Fruit fly (Drosophila melanogaster) whole organism, embryonic: ENCODE results near the gene CG32797.

ENCODE experiments used
- Aef1 ChIP-seq: fragments of 200-800 bp; sonication (Bioruptor generic); IDR thresholded peaks from 3 replicates; pipeline ENCODE4 v1.3.6; 2022; ENCODE audit warnings: missing biosample characterization, missing genetic modification characterization
- BEAF-32 ChIP-seq: fragments of 200-800 bp; sonication (Bioruptor generic); optimal IDR thresholded peaks from 3 replicates; lab custom pipeline; 2017; ENCODE audit warnings: missing biosample characterization, missing genetic modification characterization, mild to moderate bottlenecking, moderate library complexity, missing genetic modification reagents
- CG11093 ChIP-seq: fragments of 200-800 bp; sonication (Bioruptor generic); IDR thresholded peaks from 3 replicates; pipeline ENCODE4 v1.3.6; 2022; ENCODE audit warnings: missing biosample characterization, missing genetic modification characterization
- CG11456 ChIP-seq: fragments of 200-800 bp; sonication (Bioruptor generic); IDR thresholded peaks from 3 replicates; pipeline ENCODE4 v1.3.6; 2022; ENCODE audit warnings: missing biosample characterization, missing genetic modification characterization
- CG12071 ChIP-seq: fragments of 200-800 bp; sonication (Bioruptor generic); optimal IDR thresholded peaks from 3 replicates; lab custom pipeline; 2018; ENCODE audit warnings: missing biosample characterization, mild to moderate bottlenecking, missing genetic modification characterization
- CG12104 ChIP-seq: fragments of 200-800 bp; sonication (Bioruptor generic); optimal IDR thresholded peaks from 3 replicates; lab custom pipeline; 2016; ENCODE audit warnings: missing biosample characterization, missing genetic modification characterization
- CG12155 ChIP-seq: fragments of 200-800 bp; sonication (Bioruptor generic); optimal IDR thresholded peaks from 3 replicates; lab custom pipeline; 2016; ENCODE audit warnings: missing biosample characterization, missing genetic modification characterization
- CG12659 ChIP-seq: fragments of 200-800 bp; sonication (Bioruptor generic); optimal IDR thresholded peaks from 3 replicates; lab custom pipeline; 2017; ENCODE audit warnings: mild to moderate bottlenecking, missing biosample characterization, missing genetic modification reagents, missing genetic modification characterization
- CG13424 ChIP-seq: fragments of 200-800 bp; sonication (Bioruptor generic); optimal IDR thresholded peaks from 2 replicates; lab custom pipeline; 2019; ENCODE audit warnings: missing biosample characterization, mild to moderate bottlenecking, missing genetic modification characterization, moderate library complexity
- CG13624 ChIP-seq: fragments of 200-800 bp; sonication (Bioruptor generic); optimal IDR thresholded peaks from 2 replicates; lab custom pipeline; 2016; ENCODE audit warnings: missing biosample characterization, missing genetic modification characterization
- CG14860 ChIP-seq: fragments of 200-800 bp; sonication (Bioruptor generic); IDR thresholded peaks from 3 replicates; pipeline ENCODE4 v1.3.6; 2022; ENCODE audit warnings: missing biosample characterization, missing genetic modification characterization; ENCODE audit not compliant: partially characterized antibody
- CG1602 ChIP-seq: fragments of 200-800 bp; sonication (Bioruptor generic); optimal IDR thresholded peaks from 3 replicates; lab custom pipeline; 2016; ENCODE audit warnings: missing biosample characterization, missing genetic modification characterization
- CG17612 ChIP-seq: fragments of 200-800 bp; sonication (Bioruptor generic); IDR thresholded peaks from 2 replicates; pipeline ENCODE4 v1.3.6; 2022; ENCODE audit warnings: missing biosample characterization, missing genetic modification characterization
- CG18599 ChIP-seq: fragments of 200-800 bp; sonication (Bioruptor generic); optimal IDR thresholded peaks from 3 replicates; lab custom pipeline; 2017; ENCODE audit warnings: missing biosample characterization, missing genetic modification characterization, mild to moderate bottlenecking, moderate library complexity, missing genetic modification reagents
- CG32767 ChIP-seq: fragments of 200-800 bp; sonication (Bioruptor generic); IDR thresholded peaks from 2 replicates; pipeline ENCODE4 v1.3.6; 2022; ENCODE audit warnings: missing biosample characterization, missing genetic modification characterization
- CG32772 ChIP-seq: fragments of 200-800 bp; sonication (Bioruptor generic); IDR thresholded peaks from 2 replicates; pipeline ENCODE4 v1.3.6; 2022; ENCODE audit warnings: missing biosample characterization, missing genetic modification characterization
- CG4424 ChIP-seq: fragments of 200-800 bp; sonication (Bioruptor generic); optimal IDR thresholded peaks from 3 replicates; lab custom pipeline; 2016; ENCODE audit warnings: missing biosample characterization, missing genetic modification characterization
- CG4854 ChIP-seq: fragments of 200-800 bp; sonication (Bioruptor generic); optimal IDR thresholded peaks from 2 replicates; lab custom pipeline; 2016; ENCODE audit warnings: missing biosample characterization, missing genetic modification characterization, inconsistent platforms
- CG5180 ChIP-seq: fragments of 200-800 bp; sonication (Bioruptor generic); optimal IDR thresholded peaks from 3 replicates; lab custom pipeline; 2017; ENCODE audit warnings: missing biosample characterization, missing genetic modification characterization, mild to moderate bottlenecking, moderate library complexity, missing genetic modification reagents
- CG5953 ChIP-seq: fragments of 200-800 bp; sonication (Bioruptor generic); IDR thresholded peaks from 2 replicates; pipeline ENCODE4 v1.3.6; 2022; ENCODE audit warnings: missing biosample characterization, missing genetic modification characterization
- CG6654 ChIP-seq: fragments of 200-800 bp; sonication (Bioruptor generic); optimal IDR thresholded peaks from 2 replicates; lab custom pipeline; 2017; ENCODE audit warnings: missing biosample characterization, mild to moderate bottlenecking, missing genetic modification characterization
- CG8359 ChIP-seq: fragments of 200-800 bp; sonication (Bioruptor generic); optimal IDR thresholded peaks from 2 replicates; lab custom pipeline; 2017; ENCODE audit warnings: missing biosample characterization, mild to moderate bottlenecking, missing genetic modification characterization, borderline replicate concordance
- CG8944 ChIP-seq: fragments of 200-800 bp; sonication (Bioruptor generic); optimal IDR thresholded peaks from 3 replicates; lab custom pipeline; 2016; ENCODE audit warnings: missing biosample characterization, missing genetic modification characterization
- CG9727 ChIP-seq: fragments of 200-800 bp; sonication (Bioruptor generic); optimal IDR thresholded peaks from 3 replicates; lab custom pipeline; 2017; ENCODE audit warnings: missing biosample characterization, mild to moderate bottlenecking, missing genetic modification characterization
- Dll ChIP-seq: fragments of 200-800 bp; sonication (Bioruptor generic); IDR thresholded peaks from 4 replicates; pipeline ENCODE4 v1.3.6; 2022; ENCODE audit warnings: missing biosample characterization, missing genetic modification characterization; ENCODE audit not compliant: partially characterized antibody
- Dp ChIP-seq: fragments of 200-800 bp; sonication (Bioruptor generic); optimal IDR thresholded peaks from 2 replicates; lab custom pipeline; 2018; ENCODE audit warnings: missing biosample characterization, mild to moderate bottlenecking, missing genetic modification characterization, moderate library complexity
- Gug ChIP-seq: fragments of 200-800 bp; sonication (Bioruptor generic); IDR thresholded peaks from 4 replicates; pipeline ENCODE4 v1.3.6; 2022; ENCODE audit warnings: missing biosample characterization, missing genetic modification characterization
- H2.0 ChIP-seq: fragments of 200-800 bp; sonication (Bioruptor generic); IDR thresholded peaks from 2 replicates; pipeline ENCODE4 v1.3.6; 2022; ENCODE audit warnings: missing biosample characterization, missing genetic modification characterization
- MTF-1 ChIP-seq: fragments of 200-800 bp; sonication (Bioruptor generic); optimal IDR thresholded peaks from 2 replicates; lab custom pipeline; 2018; ENCODE audit warnings: missing biosample characterization, mild to moderate bottlenecking, missing genetic modification characterization, borderline replicate concordance
- Mrtf ChIP-seq: fragments of 200-800 bp; sonication (Bioruptor generic); IDR thresholded peaks from 3 replicates; pipeline ENCODE4 v1.3.6; 2022; ENCODE audit warnings: missing biosample characterization, missing genetic modification characterization
- NfI ChIP-seq: fragments of 200-800 bp; sonication (Bioruptor generic); optimal IDR thresholded peaks from 3 replicates; lab custom pipeline; 2018; ENCODE audit warnings: missing biosample characterization, mild to moderate bottlenecking, missing genetic modification characterization, moderate library complexity
- Opbp ChIP-seq: fragments of 200-800 bp; sonication (Bioruptor generic); IDR thresholded peaks from 3 replicates; pipeline ENCODE4 v1.3.6; 2022; ENCODE audit warnings: missing biosample characterization, missing genetic modification characterization; ENCODE audit not compliant: partially characterized antibody
- Ptx1 ChIP-seq: fragments of 200-800 bp; sonication (Bioruptor generic); IDR thresholded peaks from 2 replicates; pipeline ENCODE4 v1.3.6; 2022; ENCODE audit warnings: missing biosample characterization, missing genetic modification characterization
- aop ChIP-seq: fragments of 200-800 bp; sonication (Bioruptor generic); IDR thresholded peaks from 2 replicates; pipeline ENCODE4 v1.3.6; 2022; ENCODE audit warnings: missing biosample characterization, missing genetic modification characterization
- ap ChIP-seq: fragments of 200-800 bp; sonication (Bioruptor generic); IDR thresholded peaks from 2 replicates; pipeline ENCODE4 v1.3.6; 2022; ENCODE audit warnings: missing biosample characterization, missing genetic modification characterization
- caup ChIP-seq: fragments of 200-800 bp; sonication (Bioruptor generic); optimal IDR thresholded peaks from 3 replicates; lab custom pipeline; 2017; ENCODE audit warnings: missing biosample characterization, mild to moderate bottlenecking, missing genetic modification characterization, moderate library complexity; ENCODE audit not compliant: severe bottlenecking
- chm ChIP-seq: fragments of 200-800 bp; sonication (Bioruptor generic); IDR thresholded peaks from 2 replicates; pipeline ENCODE4 v1.3.6; 2022; ENCODE audit warnings: missing biosample characterization, missing genetic modification characterization
- dmrt11E ChIP-seq: fragments of 200-800 bp; sonication (Bioruptor generic); optimal IDR thresholded peaks from 3 replicates; lab custom pipeline; 2018; ENCODE audit warnings: missing biosample characterization, mild to moderate bottlenecking, missing genetic modification characterization, moderate library complexity
- dmrt99B ChIP-seq: fragments of 200-800 bp; sonication (Bioruptor generic); optimal IDR thresholded peaks from 2 replicates; lab custom pipeline; 2018; ENCODE audit warnings: missing biosample characterization, mild to moderate bottlenecking, missing genetic modification characterization, moderate library complexity
- dpn ChIP-seq, 2 experiments: fragments of 200-800 bp; sonication (Bioruptor generic); optimal IDR thresholded peaks; 3 replicates each; lab custom pipeline; 2016; ENCODE audit warnings: missing biosample characterization in 2 of 2, missing genetic modification characterization in 2 of 2
- ewg ChIP-seq: fragments of 200-800 bp; sonication (Bioruptor generic); optimal IDR thresholded peaks from 3 replicates; lab custom pipeline; 2017; ENCODE audit warnings: mild to moderate bottlenecking, missing biosample characterization, missing genetic modification reagents, missing genetic modification characterization
- gem ChIP-seq: fragments of 200-800 bp; sonication (Bioruptor generic); optimal IDR thresholded peaks from 2 replicates; lab custom pipeline; 2019; ENCODE audit warnings: missing biosample characterization, mild to moderate bottlenecking, missing genetic modification characterization, moderate library complexity
- kay ChIP-seq: fragments of 200-800 bp; sonication (Bioruptor generic); optimal IDR thresholded peaks from 2 replicates; lab custom pipeline; 2016; ENCODE audit warnings: missing biosample characterization, missing genetic modification characterization
- lmd ChIP-seq: fragments of 200-800 bp; sonication (Bioruptor generic); IDR thresholded peaks from 2 replicates; pipeline ENCODE4 v1.3.6; 2022; ENCODE audit warnings: missing biosample characterization, missing genetic modification characterization
- org-1 ChIP-seq: fragments of 200-800 bp; sonication (Bioruptor generic); optimal IDR thresholded peaks from 2 replicates; lab custom pipeline; 2017; ENCODE audit warnings: missing biosample characterization, missing genetic modification characterization
- p53 ChIP-seq: fragments of 200-800 bp; sonication (Bioruptor generic); optimal IDR thresholded peaks from 2 replicates; lab custom pipeline; 2016; ENCODE audit warnings: missing biosample characterization, missing genetic modification characterization
- pzg ChIP-seq: fragments of 200-800 bp; sonication (Bioruptor generic); optimal IDR thresholded peaks from 3 replicates; lab custom pipeline; 2018; ENCODE audit warnings: missing biosample characterization, mild to moderate bottlenecking, missing genetic modification characterization, moderate library complexity
- repo ChIP-seq: fragments of 200-800 bp; sonication (Bioruptor generic); optimal IDR thresholded peaks from 2 replicates; lab custom pipeline; 2016; ENCODE audit warnings: missing biosample characterization, missing genetic modification characterization
- vnd ChIP-seq: fragments of 200-800 bp; sonication (Bioruptor generic); IDR thresholded peaks from 3 replicates; pipeline ENCODE4 v1.3.6; 2022; ENCODE audit warnings: missing biosample characterization, missing genetic modification characterization; ENCODE audit not compliant: partially characterized antibody

The CG32797 gene

DNA sequence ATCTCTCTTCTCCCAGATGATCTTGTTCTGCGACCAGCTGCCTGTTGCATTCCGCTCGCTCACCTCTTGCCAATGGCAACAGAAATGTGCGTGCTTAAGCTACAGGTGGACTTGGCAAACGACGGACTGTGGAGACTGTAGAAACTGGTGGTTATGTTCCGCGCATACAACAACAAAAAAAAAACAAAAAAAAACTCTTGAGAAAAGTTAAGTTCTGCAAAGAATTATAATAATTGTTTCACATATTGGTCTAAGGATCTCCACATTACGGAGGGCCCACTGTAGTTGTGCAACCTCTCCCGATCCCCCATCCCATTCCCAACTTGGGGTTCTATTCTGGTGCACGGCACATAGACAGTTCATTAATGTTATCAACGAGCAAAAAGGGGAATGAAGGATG, 42.9 kb upstream of the CG32797 start (continued):
- TF ChIP-seq ewg, result peak; percentile 56
- peak; percentile 79 for TF ChIP-seq gem
- peak; percentile 82 for TF ChIP-seq CG9727
- no peak for TF ChIP-seq repo (GFP tag; lab: Kevin White, UChicago)
- peak; percentile 30 for TF ChIP-seq p53
- TF ChIP-seq CG11093, result peak; percentile 79; the same call in 2 of the 3 replicates
- TF ChIP-seq BEAF-32 (GFP tag; lab: Kevin White, UChicago), result no peak
- peak; percentile 76 for TF ChIP-seq H2.0
- TF ChIP-seq CG8359 (GFP tag; lab: Kevin White, UChicago), result peak; percentile 53
- TF ChIP-seq CG4424 (GFP tag; lab: Kevin White, UChicago), result peak; percentile 82
- TF ChIP-seq caup (GFP tag; lab: Kevin White, UChicago), result no peak
- TF ChIP-seq CG12659, result peak; percentile 36
- peak; percentile 32; the same call in 1 of the 2 replicates for TF ChIP-seq aop
- TF ChIP-seq dmrt11E (tag; lab: Kevin White, UChicago), result peak; percentile 87
- peak; percentile 58; the same call in 2 of the 3 replicates for TF ChIP-seq Aef1 (GFP tag; lab: Robert Waterston, UW)
- TF ChIP-seq chm (GFP tag; lab: Robert Waterston, UW), result peak; percentile 76
- TF ChIP-seq CG1602 (GFP tag; lab: Kevin White, UChicago), result peak; percentile 67
- TF ChIP-seq CG11456 (GFP tag; lab: Robert Waterston, UW), result peak; percentile 52; the same call in 1 of the 3 replicates
- peak; percentile 39 for TF ChIP-seq CG18599
- TF ChIP-seq CG12155 (GFP tag; lab: Kevin White, UChicago), result peak; percentile 61
- TF ChIP-seq lmd (GFP tag; lab: Robert Waterston, UW), result peak; percentile 78
- no peak for TF ChIP-seq vnd (GFP tag; lab: Robert Waterston, UW)
- TF ChIP-seq CG12071 (GFP tag; lab: Kevin White, UChicago), result no peak
- TF ChIP-seq Ptx1 (GFP tag; lab: Robert Waterston, UW), result peak; percentile 73
- peak; percentile 46 for TF ChIP-seq CG5180
- peak; percentile 77 for TF ChIP-seq Mrtf
- TF ChIP-seq Gug (GFP tag; lab: Robert Waterston, UW), result peak; percentile 77; the same call in 3 of the 4 replicates
- TF ChIP-seq CG14860 (GFP tag; lab: Robert Waterston, UW), result no peak
- peak; percentile 51 for TF ChIP-seq CG6654 (GFP tag; lab: Kevin White, UChicago)
- peak; percentile 72 for TF ChIP-seq CG13424 (tag; lab: Kevin White, UChicago)
- peak; percentile 52; the same call in 1 of the 2 replicates for TF ChIP-seq CG32767
- TF ChIP-seq kay, result peak; percentile 38
- TF ChIP-seq NfI (GFP tag; lab: Kevin White, UChicago), result peak; percentile 56
- TF ChIP-seq CG4854 (GFP tag; lab: Kevin White, UChicago), result peak; percentile 4
- peak; percentile 71 for TF ChIP-seq dmrt99B (tag; lab: Kevin White, UChicago)
- peak; percentile 45 for TF ChIP-seq org-1 (GFP tag; lab: Kevin White, UChicago)
- peak; percentile 64; the same call in 1 of the 2 replicates for TF ChIP-seq ap
- TF ChIP-seq CG13624, result peak; percentile 27
- no peak for TF ChIP-seq pzg (GFP tag; lab: Kevin White, UChicago)
- TF ChIP-seq CG17612 (GFP tag; lab: Robert Waterston, UW), result peak; percentile 23; the same call in 1 of the 2 replicates
- TF ChIP-seq CG12104 (GFP tag; lab: Kevin White, UChicago), result peak; percentile 47
- TF ChIP-seq CG8944 (GFP tag; lab: Kevin White, UChicago), result peak; percentile 71
- TF ChIP-seq Opbp, result no peak
- TF ChIP-seq Dll (GFP tag; lab: Robert Waterston, UW), result no peak
- peak; percentile 65 for TF ChIP-seq MTF-1 (GFP tag; lab: Kevin White, UChicago)
- peak; percentile 60 to 70 for TF ChIP-seq dpn (GFP tag; optimal IDR thresholded peaks at IDR 0.05; lab: Kevin White, UChicago)
- no peak for TF ChIP-seq Dp (GFP tag; lab: Kevin White, UChicago)
- peak; percentile 82 for TF ChIP-seq CG32772
- 0 out of 2 replicates have a peak, but pooled peaks have one; percentile 61 for TF ChIP-seq CG5953 (GFP tag; lab: Robert Waterston, UW)
